Worm (Caenorhabditis elegans) whole organism, early embryonic: ENCODE measurements around the gene anp-1.

Source experiments
- B0310.2 ChIP-seq: sonication (generic microtip); optimal IDR thresholded peaks from 2 replicates; lab custom pipeline; 2016; ENCODE audit warnings: mild to moderate bottlenecking, missing genetic modification characterization, missing compliant biosample characterization
- F13C5.2 ChIP-seq: sonication (generic microtip); optimal IDR thresholded peaks from 2 replicates; lab custom pipeline; 2017; ENCODE audit warnings: mild to moderate bottlenecking, missing genetic modification characterization, inconsistent platforms, missing compliant biosample characterization
- aly-1 ChIP-seq: sonication (generic microtip); optimal IDR thresholded peaks from 2 replicates; lab custom pipeline; 2016; ENCODE audit warnings: missing genetic modification characterization, missing compliant biosample characterization
- ama-1 ChIP-seq: fragments of 150-350 bp; optimal IDR thresholded peaks from 2 replicates; lab custom pipeline; 2014
- ceh-13 ChIP-seq: fragments of 200-800 bp; sonication (Bioruptor generic); optimal IDR thresholded peaks from 2 replicates; lab custom pipeline; 2018; ENCODE audit warnings: mild to moderate bottlenecking, missing genetic modification characterization, missing compliant biosample characterization
- ceh-36 ChIP-seq: sonication (generic microtip); optimal IDR thresholded peaks from 2 replicates; lab custom pipeline; 2016; ENCODE audit warnings: missing genetic modification characterization, inconsistent platforms, missing compliant biosample characterization
- ets-7 ChIP-seq: sonication (generic microtip); optimal IDR thresholded peaks from 2 replicates; lab custom pipeline; 2016; ENCODE audit warnings: missing genotype, missing genetic modification characterization, missing compliant biosample characterization
- flt-1 ChIP-seq: fragments of 200-800 bp; sonication (Bioruptor generic); IDR thresholded peaks from 2 replicates; pipeline ENCODE4 v1.3.6; 2022; ENCODE audit warnings: missing genetic modification characterization, missing compliant biosample characterization
- hmbx-1 ChIP-seq: sonication (generic microtip); optimal IDR thresholded peaks from 2 replicates; lab custom pipeline; 2016; ENCODE audit warnings: mild to moderate bottlenecking, missing genetic modification characterization, missing compliant biosample characterization
- hmg-4 ChIP-seq: fragments of 200-800 bp; sonication (Bioruptor generic); optimal IDR thresholded peaks from 2 replicates; lab custom pipeline; 2018; ENCODE audit warnings: mild to moderate bottlenecking, missing genetic modification characterization, missing compliant biosample characterization
- hnd-1 ChIP-seq: sonication (generic microtip); optimal IDR thresholded peaks from 2 replicates; lab custom pipeline; 2016; ENCODE audit warnings: missing genetic modification characterization, missing compliant biosample characterization
- pes-1 ChIP-seq: fragments of 200-800 bp; sonication (Bioruptor generic); IDR thresholded peaks from 2 replicates; pipeline ENCODE4 v1.3.6; 2022; ENCODE audit warnings: missing genetic modification reagents, missing genetic modification characterization, missing compliant biosample characterization
- scrt-1 ChIP-seq: fragments of 200-800 bp; sonication (Bioruptor generic); IDR thresholded peaks from 2 replicates; pipeline ENCODE4 v1.3.6; 2022; ENCODE audit warnings: missing genetic modification characterization, missing compliant biosample characterization
- sea-1 ChIP-seq: fragments of 200-800 bp; sonication (Bioruptor generic); conservative IDR thresholded peaks from 2 replicates; pipeline ENCODE4 v1.3.6; 2022; ENCODE audit warnings: missing genetic modification characterization, missing compliant biosample characterization
- tbx-11 ChIP-seq: fragments of 200-800 bp; sonication (Bioruptor generic); IDR thresholded peaks from 2 replicates; pipeline ENCODE4 v1.3.6; 2022; ENCODE audit warnings: missing genetic modification characterization, missing compliant biosample characterization
- tbx-37 ChIP-seq: fragments of 200-800 bp; sonication (Bioruptor generic); conservative IDR thresholded peaks from 2 replicates; pipeline ENCODE4 v1.3.6; 2022; ENCODE audit warnings: missing genetic modification reagents, missing genetic modification characterization, missing compliant biosample characterization
- tra-4 ChIP-seq: sonication (generic microtip); optimal IDR thresholded peaks from 2 replicates; lab custom pipeline; 2017; ENCODE audit warnings: missing genetic modification characterization, missing compliant biosample characterization

The anp-1 gene

ce11 chrV:12816672-12817071 is 42.6 kb upstream of the anp-1 start:
- no peak for TF ChIP-seq aly-1 (tag; lab: Kevin White, UChicago)
- no peak for TF ChIP-seq hmbx-1 (tag; lab: Kevin White, UChicago)
- TF ChIP-seq hmg-4 = no peak
- no peak for TF ChIP-seq tbx-11
- TF ChIP-seq flt-1 (GFP tag; lab: Robert Waterston, UW) = no peak
- no peak for TF ChIP-seq ceh-13 (GFP tag; lab: Kevin White, UChicago)
- no peak for TF ChIP-seq F13C5.2
- TF ChIP-seq sea-1 (GFP tag; lab: Robert Waterston, UW) = no peak
- TF ChIP-seq hnd-1 = no peak
- TF ChIP-seq scrt-1 (GFP tag; lab: Robert Waterston, UW) = no peak
- no peak for TF ChIP-seq ama-1 (lab: Kevin White, UChicago)
- TF ChIP-seq B0310.2 (tag; lab: Kevin White, UChicago) = no peak
- TF ChIP-seq ets-7 (tag; lab: Kevin White, UChicago) = no peak
- no peak for TF ChIP-seq tbx-37 (GFP tag; lab: Robert Waterston, UW)
- TF ChIP-seq ceh-36 (tag; lab: Kevin White, UChicago) = no peak
- no peak for TF ChIP-seq pes-1 (GFP tag; lab: Robert Waterston, UW)
- TF ChIP-seq tra-4 (tag; lab: Kevin White, UChicago) = no peak

ce11 chrV:12818486-12818885 is 40.8 kb upstream of the anp-1 start:
- TF ChIP-seq sea-1 (GFP tag; lab: Robert Waterston, UW) = no peak
- TF ChIP-seq flt-1 (GFP tag; lab: Robert Waterston, UW) = no peak
- no peak for TF ChIP-seq pes-1 (GFP tag; lab: Robert Waterston, UW)
- no peak for TF ChIP-seq hmbx-1 (tag; lab: Kevin White, UChicago)
- TF ChIP-seq ama-1 (lab: Kevin White, UChicago) = no peak
- TF ChIP-seq tbx-37 (GFP tag; lab: Robert Waterston, UW) = no peak

- TF ChIP-seq ceh-36 (tag; lab: Kevin White, UChicago) = no peak
- TF ChIP-seq hmbx-1 (tag; lab: Kevin White, UChicago) = no peak
- no peak for TF ChIP-seq ama-1 (lab: Kevin White, UChicago)
- no peak for TF ChIP-seq tbx-11
- no peak for TF ChIP-seq tra-4 (tag; lab: Kevin White, UChicago)
- TF ChIP-seq scrt-1 (GFP tag; lab: Robert Waterston, UW) = no peak
- TF ChIP-seq flt-1 (GFP tag; lab: Robert Waterston, UW) = no peak
- no peak for TF ChIP-seq B0310.2 (tag; lab: Kevin White, UChicago)
- TF ChIP-seq ets-7 (tag; lab: Kevin White, UChicago) = no peak
- no peak for TF ChIP-seq hmg-4
- TF ChIP-seq tbx-37 (GFP tag; lab: Robert Waterston, UW) = no peak
- no peak for TF ChIP-seq F13C5.2
- TF ChIP-seq ceh-13 (GFP tag; lab: Kevin White, UChicago) = no peak
- TF ChIP-seq sea-1 (GFP tag; lab: Robert Waterston, UW) = no peak
Measured at ce11 chrV:12819155-12819554, 40.1 kb upstream of the anp-1 start.

ce11 chrV:12819792-12820453 is 39.3 kb upstream of the anp-1 start, which contains the start of the genes ZC443.4 and ugt-18:
Gene ZC443.4, minus strand, starts transcription at chrV:12819886.
Gene ugt-18, plus strand, starts transcription at chrV:12820260.
- TF ChIP-seq ceh-13 (GFP tag; lab: Kevin White, UChicago) = no peak
- TF ChIP-seq ets-7 (tag; lab: Kevin White, UChicago) = no peak
- TF ChIP-seq hnd-1 = no peak
- no peak for TF ChIP-seq ama-1 (lab: Kevin White, UChicago)
- no peak for TF ChIP-seq tbx-37 (GFP tag; lab: Robert Waterston, UW)
- TF ChIP-seq sea-1 (GFP tag; lab: Robert Waterston, UW) = no peak
- TF ChIP-seq scrt-1 (GFP tag; lab: Robert Waterston, UW) = no peak
- no peak for TF ChIP-seq pes-1 (GFP tag; lab: Robert Waterston, UW)
- TF ChIP-seq aly-1 (tag; lab: Kevin White, UChicago) = no peak
- TF ChIP-seq flt-1 (GFP tag; lab: Robert Waterston, UW) = no peak

- TF ChIP-seq ama-1 (lab: Kevin White, UChicago) (no peak), hmbx-1 (tag; lab: Kevin White, UChicago) (no peak)
Measured at ce11 chrV:12822065-12822464, 37.2 kb upstream of the anp-1 start.

ce11 chrV:12824777-12825176 is 34.5 kb upstream of the anp-1 start, which contains the start of gene ugt-16:
Gene ugt-16, plus strand, starts transcription at chrV:12825024.
- TF ChIP-seq pes-1 (GFP tag; lab: Robert Waterston, UW) (no peak), ceh-13 (GFP tag; lab: Kevin White, UChicago) (no peak), ets-7 (tag; lab: Kevin White, UChicago) (no peak), B0310.2 (tag; lab: Kevin White, UChicago) (no peak), flt-1 (GFP tag; lab: Robert Waterston, UW) (no peak), scrt-1 (GFP tag; lab: Robert Waterston, UW) (no peak), F13C5.2 (no peak), hmg-4 (no peak), hnd-1 (no peak), tbx-37 (GFP tag; lab: Robert Waterston, UW) (no peak), ama-1 (lab: Kevin White, UChicago) (no peak), sea-1 (GFP tag; lab: Robert Waterston, UW) (no peak), tra-4 (tag; lab: Kevin White, UChicago) (no peak), ceh-36 (tag; lab: Kevin White, UChicago) (no peak), aly-1 (tag; lab: Kevin White, UChicago) (no peak), hmbx-1 (tag; lab: Kevin White, UChicago) (no peak), tbx-11 (no peak)

ce11 chrV:12827219-12827618 is 32.0 kb upstream of the anp-1 start, which contains the start of gene ugt-15:
Gene ugt-15, plus strand, starts transcription at chrV:12827519.
- TF ChIP-seq ama-1 (lab: Kevin White, UChicago) (no peak), B0310.2 (tag; lab: Kevin White, UChicago) (no peak), hmg-4 (no peak), ceh-13 (GFP tag; lab: Kevin White, UChicago) (no peak)
